Fruit fly (Drosophila melanogaster): ENCODE measurements around the gene CG32641.

CG32641 gene

dm6 chrX:13226478-13226877 is 42.2 kb downstream of the CG32641 start (continued):
- TF ChIP-seq CG15269 (tag; optimal IDR thresholded peaks at IDR 0.05) (peak; percentile 23), CG9727 (GFP tag; optimal IDR thresholded peaks at IDR 0.05) (peak; percentile 8), MBD-R2 (GFP tag; IDR thresholded peaks at IDR 0.05) (no peak), CG6272 (GFP tag; IDR thresholded peaks at IDR 0.05) (no peak), bsh (GFP tag; optimal IDR thresholded peaks at IDR 0.05) (peak in 1 of 2 experiments; percentile 60), CG12659 (GFP tag; optimal IDR thresholded peaks at IDR 0.05) (peak; percentile 11), cg (GFP tag; optimal IDR thresholded peaks at IDR 0.05) (no peak), CG7556 (GFP tag; optimal IDR thresholded peaks at IDR 0.05) (peak; percentile 38), Sox100B (GFP tag; optimal IDR thresholded peaks at IDR 0.05) (peak; percentile 66), D (optimal IDR thresholded peaks at IDR 0.05) (no peak), D (GFP tag; optimal IDR thresholded peaks at IDR 0.05) (peak; percentile 23), Oli (tag; optimal IDR thresholded peaks at IDR 0.05) (peak; percentile 56), PHDP (tag; optimal IDR thresholded peaks at IDR 0.05) (peak; percentile 14), CG10267 (tag; optimal IDR thresholded peaks at IDR 0.05) (peak; percentile 26), Atf3 (GFP tag; optimal IDR thresholded peaks at IDR 0.05) (no peak), HLHmδ (GFP tag; optimal IDR thresholded peaks at IDR 0.05) (no peak), prd (optimal IDR thresholded peaks at IDR 0.05) (no peak), prd (GFP tag; IDR thresholded peaks at IDR 0.05) (peak; percentile 35; the same call in 1 of the 3 replicates), Six4 (GFP tag; optimal IDR thresholded peaks at IDR 0.05) (peak; percentile 6), Ssrp (tag; optimal IDR thresholded peaks at IDR 0.05) (peak; percentile 44), Dbx (GFP tag; IDR thresholded peaks at IDR 0.05) (no peak), fd96Cb (tag; optimal IDR thresholded peaks at IDR 0.05) (peak; percentile 45), CG30403 (GFP tag; optimal IDR thresholded peaks at IDR 0.05) (peak; percentile 38), CG16863 (GFP tag; optimal IDR thresholded peaks at IDR 0.05) (peak; percentile 5), oc (tag; optimal IDR thresholded peaks at IDR 0.05) (peak; percentile 9), lola (GFP tag; optimal IDR thresholded peaks at IDR 0.05) (peak in 1 of 3 experiments; percentile 16), trem (tag; optimal IDR thresholded peaks at IDR 0.05) (peak; percentile 9), tap (tag; optimal IDR thresholded peaks at IDR 0.05) (peak; percentile 41), sc (optimal IDR thresholded peaks at IDR 0.05) (no peak), sc (GFP tag; optimal IDR thresholded peaks at IDR 0.05) (peak; percentile 20), vnd (GFP tag; IDR thresholded peaks at IDR 0.05; ENCODE audit: partially characterized antibody) (no peak), az2 (GFP tag; optimal IDR thresholded peaks at IDR 0.05) (peak; percentile 11), CG10654 (GFP tag; optimal IDR thresholded peaks at IDR 0.05) (no peak), CG18599 (GFP tag; optimal IDR thresholded peaks at IDR 0.05) (peak; percentile 10), Med (GFP tag) (peak; percentile 4), Bgb (GFP tag; IDR thresholded peaks at IDR 0.05; ENCODE audit: partially characterized antibody) (no peak), cwo (GFP tag; optimal IDR thresholded peaks at IDR 0.05) (no peak), NC2α (GFP tag; optimal IDR thresholded peaks at IDR 0.05) (no peak), CG8924 (tag; optimal IDR thresholded peaks at IDR 0.05) (peak; percentile 47), CG17829 (tag; optimal IDR thresholded peaks at IDR 0.05) (peak; percentile 40), CG14710 (tag; optimal IDR thresholded peaks at IDR 0.05) (peak; percentile 42), al (GFP tag; IDR thresholded peaks at IDR 0.05) (no peak), bcd (GFP tag; optimal IDR thresholded peaks at IDR 0.05) (peak; percentile 14), CG17361 (GFP tag; IDR thresholded peaks at IDR 0.05) (peak; percentile 77; the same call in 2 of the 3 replicates), Ptx1 (GFP tag; IDR thresholded peaks at IDR 0.05) (0 out of 2 replicates have a peak, but pooled peaks have one; percentile 28), pros (GFP tag; optimal IDR thresholded peaks at IDR 0.05) (no peak), CG6813 (GFP tag; optimal IDR thresholded peaks at IDR 0.05) (peak; percentile 12)

Measured in whole organism, embryonic.